Worm (Caenorhabditis elegans): ENCODE results near the gene nlp-31.

DNA sequence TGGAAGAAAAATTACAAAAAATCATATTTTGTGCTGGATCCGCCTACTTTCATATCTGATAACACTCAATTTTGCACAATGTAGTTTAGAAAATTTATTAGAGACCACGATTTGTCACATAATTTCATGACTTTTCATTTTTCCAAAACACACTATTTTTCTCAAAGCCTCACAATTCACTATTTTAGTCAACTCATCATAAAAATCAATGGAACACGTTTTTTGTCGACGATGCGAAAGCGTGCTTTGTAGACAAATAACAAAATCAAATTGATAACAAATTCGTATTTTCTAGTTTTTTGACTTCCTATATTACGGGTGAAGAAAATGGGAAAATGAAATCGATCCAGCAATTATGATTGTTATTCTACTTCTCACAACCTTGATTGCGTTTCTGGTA lies 38.0 kb upstream of the nlp-31 start, which contains the start of gene cyp-35B2:
- TF ChIP-seq aly-1 (tag; optimal IDR thresholded peaks at IDR 0.05) (no peak), ama-1 (optimal IDR thresholded peaks at IDR 0.05) (no peak), flt-1 (GFP tag; IDR thresholded peaks at IDR 0.05) (no peak), B0310.2 (tag; optimal IDR thresholded peaks at IDR 0.05) (no peak), F13C5.2 (tag; optimal IDR thresholded peaks at IDR 0.05) (no peak), hmbx-1 (tag; optimal IDR thresholded peaks at IDR 0.05) (no peak), hmg-4 (GFP tag; optimal IDR thresholded peaks at IDR 0.05) (no peak), pes-1 (GFP tag; IDR thresholded peaks at IDR 0.05) (no peak), sea-1 (GFP tag; conservative IDR thresholded peaks at IDR 0.05) (no peak), ceh-13 (GFP tag; optimal IDR thresholded peaks at IDR 0.05) (no peak), tbx-11 (GFP tag; IDR thresholded peaks at IDR 0.05) (no peak), ceh-36 (tag; optimal IDR thresholded peaks at IDR 0.05) (no peak), tra-4 (tag; optimal IDR thresholded peaks at IDR 0.05) (no peak), scrt-1 (GFP tag; IDR thresholded peaks at IDR 0.05) (no peak)

All from whole organism, early embryonic.